Worm (Caenorhabditis elegans) whole organism, L4 larva: ENCODE data around the gene sfrp-1.

Experiments used
- ctbp-1 ChIP-seq: fragments of 200-800 bp; sonication (Bioruptor generic); IDR thresholded peaks from 2 replicates; pipeline ENCODE4 v1.3.6; 2022; ENCODE audit warnings: missing genetic modification reagents, missing genetic modification characterization, missing compliant biosample characterization
- daf-12 ChIP-seq: fragments of 150-350 bp; optimal IDR thresholded peaks from 2 replicates; lab custom pipeline; 2014; ENCODE audit warnings: missing biosample characterization, missing genetic modification reagents, missing genetic modification characterization
- duxl-1 ChIP-seq: sonication (generic microtip); optimal IDR thresholded peaks from 2 replicates; lab custom pipeline; 2016; ENCODE audit warnings: mild to moderate bottlenecking, missing genetic modification characterization, moderate library complexity, missing compliant biosample characterization; ENCODE audit not compliant: poor library complexity
- fos-1 ChIP-seq: fragments of 150-350 bp; optimal IDR thresholded peaks from 2 replicates; lab custom pipeline; 2014; ENCODE audit warnings: missing biosample characterization, missing genetic modification characterization
- hlh-11 ChIP-seq: fragments of 200-800 bp; sonication (Bioruptor generic); optimal IDR thresholded peaks from 2 replicates; lab custom pipeline; 2018; ENCODE audit warnings: mild to moderate bottlenecking, missing genetic modification characterization, missing compliant biosample characterization
- hmg-1.1 ChIP-seq: fragments of 200-800 bp; sonication (Bioruptor generic); IDR thresholded peaks from 2 replicates; pipeline ENCODE4 v1.3.6; 2022; ENCODE audit warnings: missing genetic modification reagents, missing genetic modification characterization, missing compliant biosample characterization
- lin-39 ChIP-seq: fragments of 150-350 bp; optimal IDR thresholded peaks from 2 replicates; lab custom pipeline; 2014; ENCODE audit warnings: missing biosample characterization, missing genetic modification reagents, missing genetic modification characterization
- mep-1 ChIP-seq: fragments of 150-350 bp; sonication (generic microtip); optimal IDR thresholded peaks from 3 replicates; lab custom pipeline; 2014; ENCODE audit warnings: missing biosample characterization, missing genetic modification characterization
- nhr-10 ChIP-seq: fragments of 150-350 bp; optimal IDR thresholded peaks from 2 replicates; lab custom pipeline; 2014; ENCODE audit warnings: missing biosample characterization, missing genetic modification characterization
- nhr-102 ChIP-seq: sonication (generic microtip); optimal IDR thresholded peaks from 2 replicates; lab custom pipeline; 2016; ENCODE audit warnings: mild to moderate bottlenecking, missing genetic modification characterization, moderate library complexity, missing compliant biosample characterization
- php-3 ChIP-seq: fragments of 200-800 bp; sonication (Bioruptor generic); IDR thresholded peaks from 2 replicates; pipeline ENCODE4 v1.3.6; 2022; ENCODE audit warnings: missing genetic modification reagents, missing genetic modification characterization, missing compliant biosample characterization
- skn-1 ChIP-seq: fragments of 150-350 bp; optimal IDR thresholded peaks from 2 replicates; lab custom pipeline; 2014; ENCODE audit warnings: missing biosample characterization, missing genetic modification characterization
- snpc-4 ChIP-seq: fragments of 150-350 bp; optimal IDR thresholded peaks from 2 replicates; lab custom pipeline; 2014; ENCODE audit warnings: missing biosample characterization, missing genetic modification characterization
- zag-1 ChIP-seq: fragments of 150-350 bp; optimal IDR thresholded peaks from 2 replicates; lab custom pipeline; 2014; ENCODE audit warnings: missing biosample characterization, missing genetic modification characterization

DNA sequence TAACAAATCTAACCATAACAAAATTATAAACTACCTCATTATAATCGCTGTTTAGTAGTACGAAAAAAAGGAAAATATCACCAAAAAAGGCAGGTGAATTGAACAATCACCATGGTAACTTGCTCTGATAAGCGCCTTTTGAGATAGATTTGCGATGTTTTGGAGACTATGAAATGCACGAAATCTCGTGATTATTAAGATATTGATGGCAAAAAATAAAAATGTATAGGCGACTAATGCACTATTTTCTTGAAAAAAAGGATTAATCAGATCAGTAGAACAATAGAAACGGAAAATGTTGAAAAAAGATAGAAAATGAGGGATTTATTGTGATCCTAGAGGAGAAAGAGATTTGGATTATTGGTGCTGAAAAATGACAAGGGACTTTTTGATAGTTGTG lies 13.7 kb downstream of the sfrp-1 start:
- TF ChIP-seq skn-1 (tag; lab: Kevin White, UChicago) (no peak), ctbp-1 (GFP tag; lab: Robert Waterston, UW) (no peak), hmg-1.1 (GFP tag; lab: Robert Waterston, UW) (no peak), snpc-4 (tag; lab: Kevin White, UChicago) (no peak), daf-12 (no peak), nhr-102 (no peak), duxl-1 (no peak), zag-1 (tag; lab: Kevin White, UChicago) (no peak), php-3 (GFP tag; lab: Robert Waterston, UW) (no peak), fos-1 (tag; lab: Kevin White, UChicago) (no peak), lin-39 (no peak), hlh-11 (tag; lab: Kevin White, UChicago) (no peak), mep-1 (tag; lab: Kevin White, UChicago) (no peak), nhr-10 (tag; lab: Kevin White, UChicago) (no peak)
